Fruit fly (Drosophila melanogaster) whole organism, adult: Measurements from ENCODE around the gene MED27.

Experiments
- CG12768 ChIP-seq: fragments of 200-800 bp; sonication (Bioruptor generic); optimal IDR thresholded peaks from 2 replicates; lab custom pipeline; 2017; ENCODE audit warnings: missing biosample characterization, missing genetic modification characterization, mild to moderate bottlenecking, moderate library complexity, missing genetic modification reagents
- CG1620 ChIP-seq: fragments of 200-800 bp; sonication (Bioruptor generic); optimal IDR thresholded peaks from 2 replicates; lab custom pipeline; 2016; ENCODE audit warnings: missing biosample characterization, missing genetic modification characterization
- CG33017 ChIP-seq: fragments of 200-800 bp; sonication (Bioruptor generic); optimal IDR thresholded peaks from 2 replicates; lab custom pipeline; 2018; ENCODE audit warnings: missing biosample characterization, mild to moderate bottlenecking, missing genetic modification characterization, moderate library complexity
- CG5204 ChIP-seq: fragments of 200-800 bp; sonication (Bioruptor generic); optimal IDR thresholded peaks from 2 replicates; lab custom pipeline; 2016; ENCODE audit warnings: missing biosample characterization, missing genetic modification characterization
- CG7045 ChIP-seq: fragments of 200-800 bp; sonication (Bioruptor generic); optimal IDR thresholded peaks from 2 replicates; lab custom pipeline; 2017; ENCODE audit warnings: missing biosample characterization, mild to moderate bottlenecking, missing genetic modification characterization
- CG7101 ChIP-seq: fragments of 200-800 bp; sonication (Bioruptor generic); optimal IDR thresholded peaks from 2 replicates; lab custom pipeline; 2018; ENCODE audit warnings: missing biosample characterization, mild to moderate bottlenecking, missing genetic modification characterization, moderate library complexity
- Clk ChIP-seq: fragments of 200-800 bp; sonication (Bioruptor generic); optimal IDR thresholded peaks from 2 replicates; lab custom pipeline; 2017; ENCODE audit warnings: missing biosample characterization, missing genetic modification characterization
- Crg-1 ChIP-seq: fragments of 200-800 bp; sonication (Bioruptor generic); optimal IDR thresholded peaks from 2 replicates; lab custom pipeline; 2016; ENCODE audit warnings: missing biosample characterization, missing genetic modification characterization
- Hr96 ChIP-seq: fragments of 200-800 bp; sonication (Bioruptor generic); optimal IDR thresholded peaks from 2 replicates; lab custom pipeline; 2016; ENCODE audit warnings: missing biosample characterization, missing genetic modification characterization
- Mnt ChIP-seq: fragments of 200-800 bp; sonication (Bioruptor generic); optimal IDR thresholded peaks from 2 replicates; lab custom pipeline; 2016; ENCODE audit warnings: missing biosample characterization, mild to moderate bottlenecking, missing genetic modification characterization
- bab1 ChIP-seq: fragments of 200-800 bp; sonication (Bioruptor generic); optimal IDR thresholded peaks from 3 replicates; lab custom pipeline; 2019; ENCODE audit warnings: missing biosample characterization, mild to moderate bottlenecking, missing genetic modification characterization, moderate library complexity
- kay ChIP-seq: fragments of 200-800 bp; sonication (Bioruptor generic); peaks from one replicate; lab custom pipeline; 2016; ENCODE audit warnings: missing biosample characterization, missing genetic modification characterization, borderline replicate concordance
- pad ChIP-seq: fragments of 200-800 bp; sonication (Bioruptor generic); optimal IDR thresholded peaks from 3 replicates; lab custom pipeline; 2017; ENCODE audit warnings: missing biosample characterization, missing genetic modification characterization, mild to moderate bottlenecking, moderate library complexity, missing genetic modification reagents
- tj ChIP-seq: fragments of 200-800 bp; sonication (Bioruptor generic); optimal IDR thresholded peaks from 3 replicates; lab custom pipeline; 2017; ENCODE audit warnings: missing biosample characterization, mild to moderate bottlenecking, missing genetic modification characterization, moderate library complexity

- TF ChIP-seq CG12768 (GFP tag; lab: Kevin White, UChicago) = no peak
- no peak for TF ChIP-seq kay (GFP tag; lab: Kevin White, UChicago)
- no peak for TF ChIP-seq Mnt (GFP tag; lab: Kevin White, UChicago)
- no peak for TF ChIP-seq Crg-1 (GFP tag; lab: Kevin White, UChicago)
- TF ChIP-seq pad (GFP tag; lab: Kevin White, UChicago) = no peak
- no peak for TF ChIP-seq CG7045 (GFP tag; lab: Kevin White, UChicago)
- no peak for TF ChIP-seq CG7101 (tag; lab: Kevin White, UChicago)
- no peak for TF ChIP-seq CG33017 (tag; lab: Kevin White, UChicago)
- TF ChIP-seq CG5204 (GFP tag; lab: Kevin White, UChicago) = no peak
- TF ChIP-seq CG1620 = no peak
- no peak for TF ChIP-seq bab1
- TF ChIP-seq tj (GFP tag; lab: Kevin White, UChicago) = no peak
- no peak for TF ChIP-seq Clk (GFP tag; lab: Kevin White, UChicago)
- no peak for TF ChIP-seq Hr96 (GFP tag; lab: Kevin White, UChicago)
These were observed 33.1 kb upstream of the MED27 start for dm6 chr3R:5621714-5622405.
